Worm (Caenorhabditis elegans) whole organism, early embryonic: ENCODE data around the gene F29A7.6.

ENCODE experiments used
- B0310.2 ChIP-seq: sonication (generic microtip); optimal IDR thresholded peaks from 2 replicates; lab custom pipeline; 2016; ENCODE audit warnings: mild to moderate bottlenecking, missing genetic modification characterization, missing compliant biosample characterization
- F13C5.2 ChIP-seq: sonication (generic microtip); optimal IDR thresholded peaks from 2 replicates; lab custom pipeline; 2017; ENCODE audit warnings: mild to moderate bottlenecking, missing genetic modification characterization, inconsistent platforms, missing compliant biosample characterization
- aly-1 ChIP-seq: sonication (generic microtip); optimal IDR thresholded peaks from 2 replicates; lab custom pipeline; 2016; ENCODE audit warnings: missing genetic modification characterization, missing compliant biosample characterization
- ama-1 ChIP-seq: fragments of 150-350 bp; optimal IDR thresholded peaks from 2 replicates; lab custom pipeline; 2014
- ceh-13 ChIP-seq: fragments of 200-800 bp; sonication (Bioruptor generic); optimal IDR thresholded peaks from 2 replicates; lab custom pipeline; 2018; ENCODE audit warnings: mild to moderate bottlenecking, missing genetic modification characterization, missing compliant biosample characterization
- ceh-36 ChIP-seq: sonication (generic microtip); optimal IDR thresholded peaks from 2 replicates; lab custom pipeline; 2016; ENCODE audit warnings: missing genetic modification characterization, inconsistent platforms, missing compliant biosample characterization
- ets-7 ChIP-seq: sonication (generic microtip); optimal IDR thresholded peaks from 2 replicates; lab custom pipeline; 2016; ENCODE audit warnings: missing genotype, missing genetic modification characterization, missing compliant biosample characterization
- flt-1 ChIP-seq: fragments of 200-800 bp; sonication (Bioruptor generic); IDR thresholded peaks from 2 replicates; pipeline ENCODE4 v1.3.6; 2022; ENCODE audit warnings: missing genetic modification characterization, missing compliant biosample characterization
- hmbx-1 ChIP-seq: sonication (generic microtip); optimal IDR thresholded peaks from 2 replicates; lab custom pipeline; 2016; ENCODE audit warnings: mild to moderate bottlenecking, missing genetic modification characterization, missing compliant biosample characterization
- hmg-4 ChIP-seq: fragments of 200-800 bp; sonication (Bioruptor generic); optimal IDR thresholded peaks from 2 replicates; lab custom pipeline; 2018; ENCODE audit warnings: mild to moderate bottlenecking, missing genetic modification characterization, missing compliant biosample characterization
- hnd-1 ChIP-seq: sonication (generic microtip); optimal IDR thresholded peaks from 2 replicates; lab custom pipeline; 2016; ENCODE audit warnings: missing genetic modification characterization, missing compliant biosample characterization
- tbx-11 ChIP-seq: fragments of 200-800 bp; sonication (Bioruptor generic); IDR thresholded peaks from 2 replicates; pipeline ENCODE4 v1.3.6; 2022; ENCODE audit warnings: missing genetic modification characterization, missing compliant biosample characterization
- tbx-37 ChIP-seq: fragments of 200-800 bp; sonication (Bioruptor generic); conservative IDR thresholded peaks from 2 replicates; pipeline ENCODE4 v1.3.6; 2022; ENCODE audit warnings: missing genetic modification reagents, missing genetic modification characterization, missing compliant biosample characterization
- tra-4 ChIP-seq: sonication (generic microtip); optimal IDR thresholded peaks from 2 replicates; lab custom pipeline; 2017; ENCODE audit warnings: missing genetic modification characterization, missing compliant biosample characterization

DNA sequence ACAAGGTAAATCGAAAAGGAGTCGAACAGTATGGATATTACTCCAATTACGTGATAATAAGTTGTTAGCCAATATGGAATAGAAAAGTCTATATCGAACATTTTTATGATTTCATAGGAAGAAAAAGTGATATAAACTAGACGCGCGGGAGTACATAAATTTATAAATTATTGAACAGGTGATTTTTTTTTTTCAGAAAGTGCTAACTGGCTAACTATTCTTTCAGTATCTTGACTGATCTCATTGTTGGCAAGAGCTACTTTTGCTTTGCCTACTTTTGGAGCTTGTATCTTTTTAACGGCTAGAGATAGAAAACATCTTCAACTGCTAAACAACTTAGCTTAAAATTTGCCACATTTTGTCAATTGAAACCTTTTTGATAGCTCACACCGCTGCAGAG lies 49.7 kb downstream of the F29A7.6 start, which contains the start of gene sri-60:
- no peak for TF ChIP-seq tra-4
- TF ChIP-seq ceh-36 = no peak
- no peak for TF ChIP-seq tbx-37
- TF ChIP-seq ama-1 (lab: Kevin White, UChicago) = no peak
- TF ChIP-seq tbx-11 (GFP tag; lab: Robert Waterston, UW) = no peak
- no peak for TF ChIP-seq ceh-13 (GFP tag; lab: Kevin White, UChicago)
- TF ChIP-seq flt-1 = no peak
- TF ChIP-seq hmbx-1 (tag; lab: Kevin White, UChicago) = no peak
- TF ChIP-seq ets-7 (tag; lab: Kevin White, UChicago) = no peak
- TF ChIP-seq aly-1 = no peak
- no peak for TF ChIP-seq hmg-4 (GFP tag; lab: Kevin White, UChicago)
- no peak for TF ChIP-seq hnd-1 (tag; lab: Kevin White, UChicago)
- TF ChIP-seq B0310.2 (tag; lab: Kevin White, UChicago) = no peak
- no peak for TF ChIP-seq F13C5.2 (tag; lab: Kevin White, UChicago)
